Fruit fly (Drosophila melanogaster) whole organism, embryonic: ENCODE measurements around the gene CG14839.

ENCODE experiments used
- Antp ChIP-seq: fragments of 200-800 bp; sonication (Bioruptor generic); optimal IDR thresholded peaks from 3 replicates; lab custom pipeline; 2016; ENCODE audit warnings: missing biosample characterization, missing genetic modification characterization
- BEAF-32 ChIP-seq: fragments of 200-800 bp; sonication (Bioruptor generic); optimal IDR thresholded peaks from 3 replicates; lab custom pipeline; 2017; ENCODE audit warnings: missing biosample characterization, missing genetic modification characterization, mild to moderate bottlenecking, moderate library complexity, missing genetic modification reagents
- CG10959 ChIP-seq: fragments of 200-800 bp; sonication (Bioruptor generic); IDR thresholded peaks from 2 replicates; pipeline ENCODE4 v1.3.6; 2022; ENCODE audit warnings: missing biosample characterization, missing genetic modification characterization
- CG12769 ChIP-seq: fragments of 200-800 bp; sonication (Bioruptor generic); optimal IDR thresholded peaks from 2 replicates; lab custom pipeline; 2019; ENCODE audit warnings: missing biosample characterization, mild to moderate bottlenecking, missing genetic modification characterization, moderate library complexity
- CG13287 ChIP-seq: fragments of 200-800 bp; sonication (Bioruptor generic); IDR thresholded peaks from 2 replicates; pipeline ENCODE4 v1.3.6; 2022; ENCODE audit warnings: missing biosample characterization, missing genetic modification characterization; ENCODE audit not compliant: partially characterized antibody
- CG13624 ChIP-seq: fragments of 200-800 bp; sonication (Bioruptor generic); optimal IDR thresholded peaks from 2 replicates; lab custom pipeline; 2016; ENCODE audit warnings: missing biosample characterization, missing genetic modification characterization
- CG15011 ChIP-seq: fragments of 200-800 bp; sonication (Bioruptor generic); optimal IDR thresholded peaks from 3 replicates; lab custom pipeline; 2018; ENCODE audit warnings: missing biosample characterization, mild to moderate bottlenecking, missing genetic modification characterization
- CG17802 ChIP-seq: fragments of 200-800 bp; sonication (Bioruptor generic); optimal IDR thresholded peaks from 2 replicates; lab custom pipeline; 2018; ENCODE audit warnings: missing biosample characterization, mild to moderate bottlenecking, missing genetic modification characterization, moderate library complexity
- CG18764 ChIP-seq: fragments of 200-800 bp; sonication (Bioruptor generic); optimal IDR thresholded peaks from 3 replicates; lab custom pipeline; 2016; ENCODE audit warnings: missing biosample characterization, missing genetic modification characterization
- CG2199 ChIP-seq: fragments of 200-800 bp; sonication (Bioruptor generic); IDR thresholded peaks from 3 replicates; pipeline ENCODE4 v1.3.6; 2022; ENCODE audit warnings: missing biosample characterization, missing genetic modification characterization
- CG32532 ChIP-seq: fragments of 200-800 bp; sonication (Bioruptor generic); IDR thresholded peaks from 2 replicates; pipeline ENCODE4 v1.3.6; 2022; ENCODE audit warnings: missing biosample characterization, missing genetic modification characterization
- CG5180 ChIP-seq: fragments of 200-800 bp; sonication (Bioruptor generic); optimal IDR thresholded peaks from 3 replicates; lab custom pipeline; 2017; ENCODE audit warnings: missing biosample characterization, missing genetic modification characterization, mild to moderate bottlenecking, moderate library complexity, missing genetic modification reagents
- CG6854 ChIP-seq: fragments of 200-800 bp; sonication (Bioruptor generic); optimal IDR thresholded peaks from 3 replicates; lab custom pipeline; 2017; ENCODE audit warnings: missing biosample characterization, mild to moderate bottlenecking, missing genetic modification characterization
- CG7271 ChIP-seq: fragments of 200-800 bp; sonication (Bioruptor generic); optimal IDR thresholded peaks from 2 replicates; lab custom pipeline; 2018; ENCODE audit warnings: missing biosample characterization, mild to moderate bottlenecking, missing genetic modification characterization, moderate library complexity
- CG7786 ChIP-seq: fragments of 200-800 bp; sonication (Bioruptor generic); optimal IDR thresholded peaks from 2 replicates; lab custom pipeline; 2016; ENCODE audit warnings: missing biosample characterization, missing genetic modification characterization
- CG8290 ChIP-seq, 3 experiments: fragments of 200-800 bp; sonication (Bioruptor generic); optimal IDR thresholded peaks; 2 replicates each; lab custom pipeline; 2016 to 2019; ENCODE audit warnings: missing biosample characterization in 3 of 3, missing genetic modification characterization in 3 of 3, mild to moderate bottlenecking in 2 of 3, moderate library complexity in 1 of 3
- CG9797 ChIP-seq: fragments of 200-800 bp; sonication (Bioruptor generic); optimal IDR thresholded peaks from 3 replicates; lab custom pipeline; 2018; ENCODE audit warnings: missing biosample characterization, mild to moderate bottlenecking, missing genetic modification characterization
- CHES-1-like ChIP-seq: fragments of 200-800 bp; sonication (Bioruptor generic); optimal IDR thresholded peaks from 2 replicates; lab custom pipeline; 2016; ENCODE audit warnings: missing biosample characterization, missing genetic modification characterization
- CkIIα-i1 ChIP-seq: fragments of 200-800 bp; sonication (Bioruptor generic); IDR thresholded peaks from 2 replicates; pipeline ENCODE4 v1.3.6; 2022; ENCODE audit warnings: missing biosample characterization, missing genetic modification characterization
- MBD-R2 ChIP-seq: fragments of 200-800 bp; sonication (Bioruptor generic); IDR thresholded peaks from 2 replicates; pipeline ENCODE4 v1.3.6; 2022; ENCODE audit warnings: missing biosample characterization, missing genetic modification characterization
- Myb ChIP-seq: fragments of 200-800 bp; sonication (Bioruptor generic); optimal IDR thresholded peaks from 2 replicates; lab custom pipeline; 2016; ENCODE audit warnings: missing biosample characterization, missing genetic modification characterization
- Trl ChIP-seq, 3 experiments: fragments of >200 bp in 2 of 3; fragments of 200-800 bp in 1 of 3; sonication (Bioruptor generic) in 1 of 3; optimal IDR thresholded peaks; 2 replicates in 1 of 3; 3 replicates in 2 of 3; lab custom pipeline; 2016 to 2017; ENCODE audit warnings: missing biosample characterization in 1 of 3, missing genetic modification characterization in 1 of 3
- bcd ChIP-seq: fragments of 200-800 bp; sonication (Bioruptor generic); optimal IDR thresholded peaks from 2 replicates; lab custom pipeline; 2017; ENCODE audit warnings: missing biosample characterization, mild to moderate bottlenecking, missing genetic modification characterization
- chm ChIP-seq: fragments of 200-800 bp; sonication (Bioruptor generic); IDR thresholded peaks from 2 replicates; pipeline ENCODE4 v1.3.6; 2022; ENCODE audit warnings: missing biosample characterization, missing genetic modification characterization
- da ChIP-seq: fragments of 200-800 bp; sonication (Bioruptor generic); optimal IDR thresholded peaks from 2 replicates; lab custom pipeline; 2016; ENCODE audit warnings: missing biosample characterization, missing genetic modification characterization
- dimm ChIP-seq: fragments of 200-800 bp; sonication (Bioruptor generic); IDR thresholded peaks from 2 replicates; pipeline ENCODE4 v1.3.6; 2022; ENCODE audit warnings: missing biosample characterization, missing genetic modification characterization
- gem ChIP-seq: fragments of 200-800 bp; sonication (Bioruptor generic); optimal IDR thresholded peaks from 2 replicates; lab custom pipeline; 2019; ENCODE audit warnings: missing biosample characterization, mild to moderate bottlenecking, missing genetic modification characterization, moderate library complexity
- knrl ChIP-seq: fragments of 200-800 bp; sonication (Bioruptor generic); IDR thresholded peaks from 3 replicates; pipeline ENCODE4 v1.3.6; 2022; ENCODE audit warnings: missing biosample characterization, missing genetic modification characterization; ENCODE audit not compliant: partially characterized antibody
- lola ChIP-seq, 3 experiments: fragments of >200 bp in 2 of 3; fragments of 200-800 bp in 1 of 3; sonication (Bioruptor generic) in 1 of 3; optimal IDR thresholded peaks; 2 replicates each; lab custom pipeline; 2017 to 2019; ENCODE audit warnings: missing biosample characterization in 3 of 3, missing genetic modification characterization in 3 of 3, mild to moderate bottlenecking in 1 of 3, moderate library complexity in 1 of 3
- nerfin-2 ChIP-seq: fragments of 200-800 bp; sonication (Bioruptor generic); IDR thresholded peaks from 2 replicates; pipeline ENCODE4 v1.3.6; 2022; ENCODE audit warnings: missing biosample characterization, missing genetic modification characterization; ENCODE audit not compliant: partially characterized antibody
- pb ChIP-seq: fragments of 200-800 bp; sonication (Bioruptor generic); optimal IDR thresholded peaks from 3 replicates; lab custom pipeline; 2016; ENCODE audit warnings: missing biosample characterization, missing genetic modification characterization
- pzg ChIP-seq: fragments of 200-800 bp; sonication (Bioruptor generic); optimal IDR thresholded peaks from 3 replicates; lab custom pipeline; 2018; ENCODE audit warnings: missing biosample characterization, mild to moderate bottlenecking, missing genetic modification characterization, moderate library complexity
- sna ChIP-seq: fragments of 200-800 bp; sonication (Bioruptor generic); IDR thresholded peaks from 2 replicates; pipeline ENCODE4 v1.3.6; 2022; ENCODE audit warnings: missing biosample characterization, missing genetic modification characterization; ENCODE audit not compliant: partially characterized antibody
- trem ChIP-seq: fragments of 200-800 bp; optimal IDR thresholded peaks from 3 replicates; lab custom pipeline; 2019; ENCODE audit warnings: missing biosample characterization, mild to moderate bottlenecking, missing genetic modification characterization, moderate library complexity
- usp ChIP-seq: fragments of >200 bp; optimal IDR thresholded peaks from 2 replicates; lab custom pipeline; 2017; ENCODE audit warnings: missing biosample characterization, missing genetic modification characterization
- wdn ChIP-seq: fragments of 200-800 bp; sonication (Bioruptor generic); IDR thresholded peaks from 2 replicates; pipeline ENCODE4 v1.3.6; 2022; ENCODE audit warnings: missing biosample characterization, missing genetic modification characterization
- wek ChIP-seq: fragments of 200-800 bp; sonication (Bioruptor generic); optimal IDR thresholded peaks from 3 replicates; lab custom pipeline; 2018; ENCODE audit warnings: missing biosample characterization, mild to moderate bottlenecking, missing genetic modification characterization, moderate library complexity
- yki ChIP-seq: fragments of >200 bp; optimal IDR thresholded peaks from 3 replicates; lab custom pipeline; 2018

CG14839 gene

dm6 chr3R:14298078-14298896 is 36.1 kb downstream of the CG14839 start (continued):
- TF ChIP-seq Trl (optimal IDR thresholded peaks at IDR 0.05; lab: Kevin White, UChicago), result peak; percentile 39 to 46
- no peak for TF ChIP-seq Trl (GFP tag; optimal IDR thresholded peaks at IDR 0.05; lab: Kevin White, UChicago)
- TF ChIP-seq CG7786 (GFP tag; lab: Kevin White, UChicago), result no peak
- peak; percentile 58; the same call in 1 of the 2 replicates for TF ChIP-seq chm (GFP tag; lab: Robert Waterston, UW)
- no peak for TF ChIP-seq CG10959 (GFP tag; lab: Robert Waterston, UW)
- no peak for TF ChIP-seq lola (GFP tag; optimal IDR thresholded peaks at IDR 0.05; lab: Kevin White, UChicago)
- TF ChIP-seq CG8290 (GFP tag; optimal IDR thresholded peaks at IDR 0.05; lab: Kevin White, UChicago), result no peak
- TF ChIP-seq CG8290 (tag; optimal IDR thresholded peaks at IDR 0.05; lab: Kevin White, UChicago), result no peak
- TF ChIP-seq CG7271 (tag; lab: Kevin White, UChicago), result no peak
- TF ChIP-seq CG12769 (tag; lab: Kevin White, UChicago), result peak; percentile 2
- TF ChIP-seq dimm (GFP tag; lab: Robert Waterston, UW), result no peak
- TF ChIP-seq CG18764 (GFP tag; lab: Kevin White, UChicago), result no peak
- TF ChIP-seq CG32532 (GFP tag; lab: Robert Waterston, UW), result no peak
- no peak for TF ChIP-seq CG5180 (GFP tag; lab: Kevin White, UChicago)
- TF ChIP-seq CG2199 (GFP tag; lab: Robert Waterston, UW), result no peak
- peak; percentile 29 for TF ChIP-seq BEAF-32 (GFP tag; lab: Kevin White, UChicago)
- no peak for TF ChIP-seq wek (GFP tag; lab: Kevin White, UChicago)
- TF ChIP-seq gem (tag; lab: Kevin White, UChicago), result no peak
- TF ChIP-seq Myb, result peak; percentile 30
- no peak for TF ChIP-seq CG13624 (GFP tag; lab: Kevin White, UChicago)
- TF ChIP-seq CG13287, result 0 out of 2 replicates have a peak, but pooled peaks have one; percentile 23
- no peak for TF ChIP-seq yki
- no peak for TF ChIP-seq CG15011 (GFP tag; lab: Kevin White, UChicago)
- TF ChIP-seq pzg (GFP tag; lab: Kevin White, UChicago), result peak; percentile 46
- no peak for TF ChIP-seq bcd (GFP tag; lab: Kevin White, UChicago)
- TF ChIP-seq sna (GFP tag; lab: Robert Waterston, UW), result 0 out of 2 replicates have a peak, but pooled peaks have one; percentile 27
- TF ChIP-seq pb, result no peak
- no peak for TF ChIP-seq da (GFP tag; lab: Kevin White, UChicago)
- TF ChIP-seq MBD-R2 (GFP tag; lab: Robert Waterston, UW), result peak; percentile 46; the same call in 1 of the 2 replicates
- no peak for TF ChIP-seq Antp (GFP tag; lab: Kevin White, UChicago)
- no peak for TF ChIP-seq CHES-1-like (GFP tag; lab: Kevin White, UChicago)
- 0 out of 3 replicates have a peak, but pooled peaks have one; percentile 23 for TF ChIP-seq knrl
- no peak for TF ChIP-seq nerfin-2 (GFP tag; lab: Robert Waterston, UW)
- no peak for TF ChIP-seq usp
- TF ChIP-seq trem, result peak; percentile 68
- TF ChIP-seq wdn (GFP tag; lab: Robert Waterston, UW), result no peak
- no peak for TF ChIP-seq CG6854
- no peak for TF ChIP-seq CG17802 (tag; lab: Kevin White, UChicago)
- TF ChIP-seq CkIIα-i1 (GFP tag; lab: Robert Waterston, UW), result no peak
- peak; percentile 32 for TF ChIP-seq CG9797 (GFP tag; lab: Kevin White, UChicago)
